Worm (Caenorhabditis elegans): ENCODE results near the gene famp-1.
A peak's percentile ranks its signal among the peaks of the same experiment; 100 is the strongest.
"Not testable (repeated sequence)": the region's sequence is repeated elsewhere in the genome, so short reads cannot be mapped to it uniquely, and the experiment has no call there.

famp-1 gene

DNA sequence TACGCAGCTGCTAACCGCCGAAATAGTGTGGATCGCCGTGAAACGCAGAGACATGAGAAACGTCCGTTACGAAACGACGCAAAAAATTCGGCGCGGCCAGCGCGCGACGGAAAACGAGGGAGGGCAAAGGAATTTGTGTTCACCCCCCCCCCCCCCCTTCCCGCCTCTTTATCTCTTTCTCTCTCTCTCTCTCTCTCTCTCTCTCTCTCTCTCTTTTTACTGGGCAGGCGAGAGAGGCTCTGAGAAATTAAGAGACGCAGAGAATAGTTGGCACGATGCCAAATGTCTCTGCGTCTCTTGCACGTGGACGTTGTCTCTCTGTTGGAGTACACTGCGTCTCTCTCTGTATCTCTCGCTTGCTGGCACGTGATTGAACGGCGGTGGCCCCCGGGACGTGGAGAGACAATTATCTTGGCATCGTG, 44.1 kb downstream of the famp-1 start (continued):
- TF ChIP-seq skn-1 (tag; optimal IDR thresholded peaks at IDR 0.05), result peak; percentile 87
- peak; percentile 96 for TF ChIP-seq ceh-8 (GFP tag; optimal IDR thresholded peaks at IDR 0.05)
- peak; percentile 93 for TF ChIP-seq elt-2 (tag; optimal IDR thresholded peaks at IDR 0.05)
- no peak for TF ChIP-seq sptf-1 (tag; optimal IDR thresholded peaks at IDR 0.05)
- peak; percentile 99 for TF ChIP-seq pax-3 (tag; optimal IDR thresholded peaks at IDR 0.05)
- TF ChIP-seq lin-35 (GFP tag; optimal IDR thresholded peaks at IDR 0.05), result peak; percentile 82 to 90
- TF ChIP-seq nhr-12 (tag; optimal IDR thresholded peaks at IDR 0.05), result peak; percentile 42
- peak; percentile 99 for TF ChIP-seq nhr-47 (tag; optimal IDR thresholded peaks at IDR 0.05)

- no peak for TF ChIP-seq lin-13 (GFP tag; optimal IDR thresholded peaks at IDR 0.05)
- TF ChIP-seq swsn-7 (tag; optimal IDR thresholded peaks at IDR 0.05), result no peak
- TF ChIP-seq pax-3 (tag; optimal IDR thresholded peaks at IDR 0.05), result no peak
- peak; percentile 20 for TF ChIP-seq nhr-20 (tag; optimal IDR thresholded peaks at IDR 0.05)
- TF ChIP-seq snpc-4 (tag; optimal IDR thresholded peaks at IDR 0.05), result no peak
- peak; percentile 41 for TF ChIP-seq skn-1 (tag; optimal IDR thresholded peaks at IDR 0.05)
- no peak for TF ChIP-seq pqm-1 (tag; optimal IDR thresholded peaks at IDR 0.05)
- TF ChIP-seq nhr-71 (tag; optimal IDR thresholded peaks at IDR 0.05), result peak; percentile 52
- no peak for TF ChIP-seq ceh-82 (tag; optimal IDR thresholded peaks at IDR 0.05)
- peak; percentile 76 for TF ChIP-seq lin-14 (GFP tag; optimal IDR thresholded peaks at IDR 0.05)
- TF ChIP-seq tbx-2 (tag; optimal IDR thresholded peaks at IDR 0.05), result peak; percentile 38
- TF ChIP-seq unc-130 (tag; optimal IDR thresholded peaks at IDR 0.05), result peak; percentile 12
- peak in 1 of 2 experiments; percentile 61 for TF ChIP-seq mdl-1 (tag; optimal IDR thresholded peaks at IDR 0.05)
- peak; percentile 11 for TF ChIP-seq lin-39 (tag; optimal IDR thresholded peaks at IDR 0.05)
- TF ChIP-seq rnt-1 (tag; optimal IDR thresholded peaks at IDR 0.05), result peak; percentile 27
- TF ChIP-seq efl-1 (optimal IDR thresholded peaks at IDR 0.05), result peak in 1 of 2 experiments; percentile 2
- peak in 1 of 2 experiments; percentile 51 for TF ChIP-seq efl-1 (GFP tag; optimal IDR thresholded peaks at IDR 0.05 in 1 of 2)
- TF ChIP-seq dsc-1 (tag; optimal IDR thresholded peaks at IDR 0.05), result peak; percentile 37
Measured at ce11 chrIV:2217260-2217659, 46.2 kb downstream of the famp-1 start.

DNA sequence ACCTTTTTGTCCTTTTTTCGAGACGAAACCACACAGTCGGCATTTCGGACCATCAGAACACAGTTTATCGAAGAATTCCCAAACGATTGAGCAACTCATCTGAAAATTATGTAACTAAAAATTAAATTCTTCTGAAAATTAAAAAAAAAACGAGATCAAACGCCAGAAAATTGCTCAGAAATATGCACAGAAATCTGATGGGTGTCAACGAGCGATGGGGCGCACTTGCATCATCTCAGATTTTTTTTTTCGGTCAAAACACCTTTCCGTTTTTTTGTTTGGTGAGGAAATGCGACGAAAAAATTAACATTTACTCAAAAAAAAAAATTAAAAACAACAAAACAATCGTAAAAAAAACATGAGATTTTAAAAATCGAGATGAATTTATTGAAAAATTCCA, 46.7 kb downstream of the famp-1 start, which contains the start of gene T04C4.3:
T04C4.3 (minus strand) TSS at position 101 of the 400 bp plus-strand sequence.
- not testable (repeated sequence) for TF ChIP-seq fkh-10 (GFP tag; optimal IDR thresholded peaks at IDR 0.05); ztf-11 (tag; optimal IDR thresholded peaks at IDR 0.05); swsn-7 (tag; optimal IDR thresholded peaks at IDR 0.05)

All from whole organism, L1 larva.